Worm (Caenorhabditis elegans) whole organism, late embryonic: ENCODE data around the gene R09E10.8.
A peak's percentile ranks its signal among the peaks of the same experiment; 100 is the strongest.

Experiments
- C08G9.2 ChIP-seq: sonication (generic microtip); optimal IDR thresholded peaks from 2 replicates; lab custom pipeline; 2016; ENCODE audit warnings: mild to moderate bottlenecking, missing genetic modification characterization, moderate library complexity, missing compliant biosample characterization
- F13H6.1 ChIP-seq: sonication (generic microtip); optimal IDR thresholded peaks from 2 replicates; lab custom pipeline; 2016; ENCODE audit warnings: missing genetic modification characterization, missing compliant biosample characterization
- T23F11.4 ChIP-seq: fragments of 200-800 bp; sonication (Bioruptor generic); optimal IDR thresholded peaks from 2 replicates; lab custom pipeline; 2018; ENCODE audit warnings: mild to moderate bottlenecking, missing genetic modification characterization, missing compliant biosample characterization
- ahr-1 ChIP-seq: sonication (generic microtip); optimal IDR thresholded peaks from 2 replicates; lab custom pipeline; 2016; ENCODE audit warnings: missing genetic modification characterization, missing compliant biosample characterization
- ama-1 ChIP-seq: fragments of 150-350 bp; optimal IDR thresholded peaks from 2 replicates; lab custom pipeline; 2014
- ceh-18 ChIP-seq: sonication (generic microtip); optimal IDR thresholded peaks from 2 replicates; lab custom pipeline; 2016; ENCODE audit warnings: missing genetic modification characterization, missing compliant biosample characterization
- ceh-19 ChIP-seq: fragments of 200-800 bp; sonication (Bioruptor generic); optimal IDR thresholded peaks from 2 replicates; lab custom pipeline; 2018; ENCODE audit warnings: mild to moderate bottlenecking, missing genetic modification characterization, missing compliant biosample characterization
- ceh-2 ChIP-seq: sonication (generic microtip); optimal IDR thresholded peaks from 2 replicates; lab custom pipeline; 2016; ENCODE audit warnings: missing genotype, missing genetic modification characterization, missing compliant biosample characterization
- ceh-22 ChIP-seq: sonication (generic microtip); optimal IDR thresholded peaks from 2 replicates; lab custom pipeline; 2017; ENCODE audit warnings: missing biosample characterization, missing genetic modification characterization
- ceh-24 ChIP-seq: sonication (generic microtip); optimal IDR thresholded peaks from 2 replicates; lab custom pipeline; 2016; ENCODE audit warnings: mild to moderate bottlenecking, missing genetic modification characterization, missing compliant biosample characterization
- ceh-30 ChIP-seq: fragments of 150-350 bp; optimal IDR thresholded peaks from 2 replicates; lab custom pipeline; 2014; ENCODE audit warnings: missing biosample characterization, missing genetic modification characterization
- ceh-31 ChIP-seq: sonication (generic microtip); optimal IDR thresholded peaks from 2 replicates; lab custom pipeline; 2016; ENCODE audit warnings: missing genetic modification characterization, missing compliant biosample characterization
- ceh-34 ChIP-seq: sonication (generic microtip); optimal IDR thresholded peaks from 2 replicates; lab custom pipeline; 2016; ENCODE audit warnings: mild to moderate bottlenecking, missing genetic modification characterization, missing compliant biosample characterization
- ceh-45 ChIP-seq: fragments of 200-800 bp; sonication (Bioruptor generic); IDR thresholded peaks from 2 replicates; pipeline ENCODE4 v1.3.6; 2022; ENCODE audit warnings: missing genetic modification reagents, missing genetic modification characterization, missing compliant biosample characterization
- ceh-6 ChIP-seq: fragments of 200-800 bp; sonication (Bioruptor generic); optimal IDR thresholded peaks from 2 replicates; lab custom pipeline; 2018; ENCODE audit warnings: mild to moderate bottlenecking, missing genetic modification characterization, missing compliant biosample characterization
- dmd-4 ChIP-seq: sonication (generic microtip); optimal IDR thresholded peaks from 2 replicates; lab custom pipeline; 2016; ENCODE audit warnings: borderline replicate concordance, missing genetic modification characterization, missing compliant biosample characterization
- dve-1 ChIP-seq: sonication (generic microtip); optimal IDR thresholded peaks from 2 replicates; lab custom pipeline; 2017; ENCODE audit warnings: antibody characterized with exemption, mild to moderate bottlenecking, missing genetic modification characterization, missing compliant biosample characterization
- elt-2 ChIP-seq: sonication (generic microtip); optimal IDR thresholded peaks from 2 replicates; lab custom pipeline; 2016; ENCODE audit warnings: missing genetic modification reagents, missing genetic modification characterization, missing compliant biosample characterization
- eyg-1 ChIP-seq: sonication (generic microtip); optimal IDR thresholded peaks from 2 replicates; lab custom pipeline; 2016; ENCODE audit warnings: missing genotype, missing genetic modification characterization, missing compliant biosample characterization
- fax-1 ChIP-seq: sonication (generic microtip); optimal IDR thresholded peaks from 2 replicates; lab custom pipeline; 2016; ENCODE audit warnings: missing genotype, missing genetic modification characterization, missing compliant biosample characterization
- fkh-6 ChIP-seq: sonication (generic microtip); optimal IDR thresholded peaks from 2 replicates; lab custom pipeline; 2016; ENCODE audit warnings: missing genetic modification characterization, missing compliant biosample characterization
- hlh-13 ChIP-seq: fragments of 200-800 bp; sonication (Bioruptor generic); optimal IDR thresholded peaks from 2 replicates; lab custom pipeline; 2018; ENCODE audit warnings: mild to moderate bottlenecking, missing genetic modification characterization, missing compliant biosample characterization
- hlh-15 ChIP-seq: sonication (generic microtip); optimal IDR thresholded peaks from 2 replicates; lab custom pipeline; 2016; ENCODE audit warnings: missing genetic modification characterization, missing compliant biosample characterization
- hlh-30 ChIP-seq: sonication (generic microtip); optimal IDR thresholded peaks from 2 replicates; lab custom pipeline; 2017; ENCODE audit warnings: antibody characterized with exemption, missing genetic modification characterization, missing compliant biosample characterization; ENCODE audit not compliant: insufficient read depth
- lim-6 ChIP-seq: sonication (generic microtip); optimal IDR thresholded peaks from 2 replicates; lab custom pipeline; 2016; ENCODE audit warnings: missing genetic modification characterization, missing compliant biosample characterization
- madf-2 ChIP-seq: sonication (generic microtip); optimal IDR thresholded peaks from 2 replicates; lab custom pipeline; 2017; ENCODE audit warnings: missing genetic modification characterization, missing compliant biosample characterization
- mec-3 ChIP-seq: sonication (generic microtip); optimal IDR thresholded peaks from 2 replicates; lab custom pipeline; 2016; ENCODE audit warnings: borderline replicate concordance, missing genetic modification characterization, missing compliant biosample characterization
- nfya-1 ChIP-seq: sonication (generic microtip); optimal IDR thresholded peaks from 2 replicates; lab custom pipeline; 2017; ENCODE audit warnings: missing genetic modification characterization, mild to moderate bottlenecking, missing compliant biosample characterization, antibody characterized with exemption, moderate library complexity
- nhr-11 ChIP-seq: fragments of 150-350 bp; optimal IDR thresholded peaks from 2 replicates; lab custom pipeline; 2014; ENCODE audit warnings: missing biosample characterization, missing genetic modification characterization
- odd-2 ChIP-seq: sonication (generic microtip); optimal IDR thresholded peaks from 2 replicates; lab custom pipeline; 2017; ENCODE audit warnings: antibody characterized with exemption, mild to moderate bottlenecking, missing genetic modification characterization, missing compliant biosample characterization
- pax-1 ChIP-seq: fragments of 150-350 bp; optimal IDR thresholded peaks from 2 replicates; lab custom pipeline; 2014; ENCODE audit warnings: missing biosample characterization, missing genetic modification characterization
- pha-2 ChIP-seq: sonication (generic microtip); optimal IDR thresholded peaks from 2 replicates; lab custom pipeline; 2017; ENCODE audit warnings: mild to moderate bottlenecking, missing genetic modification characterization, missing compliant biosample characterization
- pqm-1 ChIP-seq: sonication (generic microtip); optimal IDR thresholded peaks from 2 replicates; lab custom pipeline; 2016; ENCODE audit warnings: missing genetic modification characterization, missing compliant biosample characterization
- pros-1 ChIP-seq: fragments of 150-350 bp; optimal IDR thresholded peaks from 2 replicates; lab custom pipeline; 2014; ENCODE audit warnings: missing biosample characterization, missing genetic modification reagents, missing genetic modification characterization
- ref-2 ChIP-seq: sonication (generic microtip); optimal IDR thresholded peaks from 2 replicates; lab custom pipeline; 2016; ENCODE audit warnings: missing genetic modification characterization, missing compliant biosample characterization
- rnt-1 ChIP-seq: sonication (generic microtip); optimal IDR thresholded peaks from 2 replicates; lab custom pipeline; 2016; ENCODE audit warnings: missing genetic modification characterization, missing compliant biosample characterization
- sdc-2 ChIP-seq: sonication (generic microtip); optimal IDR thresholded peaks from 2 replicates; lab custom pipeline; 2016; ENCODE audit warnings: missing genotype, missing genetic modification characterization, missing compliant biosample characterization
- sox-2 ChIP-seq: fragments of 200-800 bp; sonication (Bioruptor generic); IDR thresholded peaks from 2 replicates; pipeline ENCODE4 v1.3.6; 2022; ENCODE audit warnings: missing genetic modification reagents, missing genetic modification characterization, missing compliant biosample characterization
- sox-4 ChIP-seq: sonication (generic microtip); optimal IDR thresholded peaks from 2 replicates; lab custom pipeline; 2017; ENCODE audit warnings: mild to moderate bottlenecking, missing genetic modification characterization, inconsistent platforms, missing compliant biosample characterization
- syd-9 ChIP-seq: sonication (generic microtip); optimal IDR thresholded peaks from 2 replicates; lab custom pipeline; 2016; ENCODE audit warnings: mild to moderate bottlenecking, missing genetic modification characterization, moderate library complexity, missing compliant biosample characterization
- tbx-2 ChIP-seq: sonication (generic microtip); optimal IDR thresholded peaks from 2 replicates; lab custom pipeline; 2016; ENCODE audit warnings: missing genetic modification characterization, missing compliant biosample characterization
- ttx-3 ChIP-seq: sonication (generic microtip); optimal IDR thresholded peaks from 2 replicates; lab custom pipeline; 2016; ENCODE audit warnings: missing genetic modification reagents, missing genetic modification characterization, missing compliant biosample characterization
- unc-42 ChIP-seq: sonication (generic microtip); optimal IDR thresholded peaks from 2 replicates; lab custom pipeline; 2016; ENCODE audit warnings: missing genotype, missing genetic modification characterization, missing compliant biosample characterization
- unc-55 ChIP-seq: sonication (generic microtip); optimal IDR thresholded peaks from 2 replicates; lab custom pipeline; 2017; ENCODE audit warnings: missing biosample characterization, missing genetic modification reagents, missing genetic modification characterization
- unc-86 ChIP-seq: sonication (generic microtip); optimal IDR thresholded peaks from 2 replicates; lab custom pipeline; 2016; ENCODE audit warnings: missing genetic modification characterization, missing compliant biosample characterization

Gene R09E10.8

ce11 chrIV:10342361-10342706 lies 32.1 kb upstream of the R09E10.8 start:
- TF ChIP-seq C08G9.2 (tag; lab: Kevin White, UChicago) (no peak), madf-2 (tag; lab: Kevin White, UChicago) (no peak), rnt-1 (tag; lab: Kevin White, UChicago) (no peak), ceh-45 (GFP tag; lab: Robert Waterston, UW) (no peak), ceh-19 (no peak), dve-1 (tag; lab: Kevin White, UChicago) (peak; percentile 61), ceh-6 (GFP tag; lab: Kevin White, UChicago) (no peak), pax-1 (tag; lab: Kevin White, UChicago) (no peak), nhr-11 (tag; lab: Kevin White, UChicago) (no peak), unc-55 (GFP tag; lab: Kevin White, UChicago) (peak; percentile 57), lim-6 (tag; lab: Kevin White, UChicago) (no peak), ceh-22 (tag; lab: Kevin White, UChicago) (peak; percentile 6), ceh-2 (tag; lab: Kevin White, UChicago) (no peak), odd-2 (tag; lab: Kevin White, UChicago) (no peak), ref-2 (tag; lab: Kevin White, UChicago) (no peak), syd-9 (tag; lab: Kevin White, UChicago) (no peak), hlh-15 (tag; lab: Kevin White, UChicago) (no peak), sox-2 (GFP tag; lab: Robert Waterston, UW) (no peak), nfya-1 (tag; lab: Kevin White, UChicago) (no peak), ceh-18 (peak; percentile 13), ama-1 (lab: Kevin White, UChicago) (no peak), eyg-1 (tag; lab: Kevin White, UChicago) (no peak), elt-2 (tag; lab: Kevin White, UChicago) (peak; percentile 59), ttx-3 (no peak), pros-1 (tag; lab: Kevin White, UChicago) (peak; percentile 49), dmd-4 (tag; lab: Kevin White, UChicago) (no peak)

ce11 chrIV:10341618-10342360 lies 31.6 kb upstream of the R09E10.8 start:
- TF ChIP-seq ref-2 (tag; lab: Kevin White, UChicago) (peak; percentile 29), rnt-1 (tag; lab: Kevin White, UChicago) (no peak), pax-1 (tag; lab: Kevin White, UChicago) (no peak), sdc-2 (tag; lab: Kevin White, UChicago) (peak; percentile 26), F13H6.1 (tag; lab: Kevin White, UChicago) (no peak), nfya-1 (tag; lab: Kevin White, UChicago) (peak; percentile 63), sox-4 (tag; lab: Kevin White, UChicago) (peak; percentile 35), pha-2 (tag; lab: Kevin White, UChicago) (no peak), madf-2 (tag; lab: Kevin White, UChicago) (no peak), fax-1 (tag; lab: Kevin White, UChicago) (peak; percentile 64), ceh-31 (tag; lab: Kevin White, UChicago) (peak; percentile 55), ceh-45 (GFP tag; lab: Robert Waterston, UW) (no peak), pros-1 (tag; lab: Kevin White, UChicago) (no peak), unc-42 (tag; lab: Kevin White, UChicago) (peak; percentile 37), tbx-2 (tag; lab: Kevin White, UChicago) (no peak), C08G9.2 (tag; lab: Kevin White, UChicago) (no peak), ahr-1 (no peak), ceh-34 (tag; lab: Kevin White, UChicago) (peak; percentile 35), ceh-18 (peak; percentile 68), dmd-4 (tag; lab: Kevin White, UChicago) (no peak), hlh-13 (no peak), ceh-30 (tag; lab: Kevin White, UChicago) (no peak), hlh-30 (tag; lab: Kevin White, UChicago) (no peak), ceh-24 (tag; lab: Kevin White, UChicago) (no peak), pqm-1 (tag; lab: Kevin White, UChicago) (peak; percentile 52), hlh-15 (tag; lab: Kevin White, UChicago) (no peak), fkh-6 (no peak), T23F11.4 (GFP tag; lab: Kevin White, UChicago) (no peak), dve-1 (tag; lab: Kevin White, UChicago) (no peak), unc-86 (tag; lab: Kevin White, UChicago) (no peak), mec-3 (no peak)
